Worm (Caenorhabditis elegans) whole organism, L3 larva: ENCODE data around the gene B0280.9.

Experiments used
- R02D3.7 ChIP-seq: fragments of 150-350 bp; optimal IDR thresholded peaks from 2 replicates; lab custom pipeline; 2014; ENCODE audit warnings: missing biosample characterization, missing genetic modification characterization
- ZK546.5 ChIP-seq: sonication (generic microtip); optimal IDR thresholded peaks from 2 replicates; lab custom pipeline; 2017; ENCODE audit warnings: missing biosample characterization, missing genetic modification characterization
- aly-2 ChIP-seq: fragments of 150-350 bp; optimal IDR thresholded peaks from 2 replicates; lab custom pipeline; 2014; ENCODE audit warnings: missing biosample characterization, missing genetic modification characterization
- ama-1 ChIP-seq: fragments of 150-350 bp; optimal IDR thresholded peaks from 2 replicates; lab custom pipeline; 2018
- ceh-16 ChIP-seq: sonication (generic microtip); optimal IDR thresholded peaks from 2 replicates; lab custom pipeline; 2017; ENCODE audit warnings: missing biosample characterization, missing genetic modification characterization
- ceh-28 ChIP-seq: fragments of 150-350 bp; optimal IDR thresholded peaks from 2 replicates; lab custom pipeline; 2014; ENCODE audit warnings: missing biosample characterization, missing genetic modification reagents, missing genetic modification characterization
- ceh-82 ChIP-seq: fragments of 150-350 bp; optimal IDR thresholded peaks from 2 replicates; lab custom pipeline; 2014; ENCODE audit warnings: missing biosample characterization, missing genetic modification characterization
- ceh-9 ChIP-seq: sonication (generic microtip); optimal IDR thresholded peaks from 2 replicates; lab custom pipeline; 2018; ENCODE audit warnings: missing biosample characterization, missing genetic modification characterization
- daf-12 ChIP-seq: fragments of 150-350 bp; optimal IDR thresholded peaks from 2 replicates; lab custom pipeline; 2014; ENCODE audit warnings: missing biosample characterization, missing genetic modification reagents, missing genetic modification characterization
- egl-27 ChIP-seq: sonication (generic microtip); optimal IDR thresholded peaks from 4 replicates; lab custom pipeline; 2017; ENCODE audit warnings: missing biosample characterization, missing genetic modification reagents, missing genetic modification characterization
- elt-1 ChIP-seq: fragments of 150-350 bp; optimal IDR thresholded peaks from 2 replicates; lab custom pipeline; 2014; ENCODE audit warnings: missing biosample characterization, missing genetic modification characterization
- elt-3 ChIP-seq, 3 experiments: fragments of 150-350 bp in 1 of 3; sonication (generic microtip) in 2 of 3; optimal IDR thresholded peaks; 2 replicates in 2 of 3; 4 replicates in 1 of 3; lab custom pipeline; 2014 to 2017; ENCODE audit warnings: missing biosample characterization in 3 of 3, missing genetic modification characterization in 3 of 3
- fkh-10 ChIP-seq: sonication (generic microtip); optimal IDR thresholded peaks from 2 replicates; lab custom pipeline; 2017; ENCODE audit warnings: missing biosample characterization, missing genetic modification reagents, missing genetic modification characterization
- jun-1 ChIP-seq: fragments of 150-350 bp; optimal IDR thresholded peaks from 2 replicates; lab custom pipeline; 2014; ENCODE audit warnings: missing biosample characterization, missing genetic modification reagents, missing genetic modification characterization
- lin-15B ChIP-seq: fragments of 150-350 bp; optimal IDR thresholded peaks from 2 replicates; lab custom pipeline; 2014; ENCODE audit warnings: missing biosample characterization, missing genetic modification characterization
- lin-39 ChIP-seq: fragments of 150-350 bp; optimal IDR thresholded peaks from 2 replicates; lab custom pipeline; 2018; ENCODE audit warnings: missing biosample characterization, missing genetic modification reagents, missing genetic modification characterization
- lsy-12 ChIP-seq: sonication (generic microtip); optimal IDR thresholded peaks from 2 replicates; lab custom pipeline; 2016; ENCODE audit warnings: mild to moderate bottlenecking, missing genetic modification characterization, missing compliant biosample characterization
- mdl-1 ChIP-seq: fragments of 150-350 bp; optimal IDR thresholded peaks from 2 replicates; lab custom pipeline; 2014; ENCODE audit warnings: missing biosample characterization, missing genetic modification characterization
- mml-1 ChIP-seq: fragments of 150-350 bp; sonication (generic microtip); optimal IDR thresholded peaks from 3 replicates; lab custom pipeline; 2014; ENCODE audit warnings: missing biosample characterization, missing genetic modification characterization
- nfya-1 ChIP-seq: sonication (generic microtip); optimal IDR thresholded peaks from 2 replicates; lab custom pipeline; 2017; ENCODE audit warnings: missing genetic modification characterization, mild to moderate bottlenecking, missing compliant biosample characterization, antibody characterized with exemption, moderate library complexity; ENCODE audit not compliant: insufficient read depth
- nhr-11 ChIP-seq: fragments of 150-350 bp; optimal IDR thresholded peaks from 2 replicates; lab custom pipeline; 2014; ENCODE audit warnings: missing biosample characterization, missing genetic modification characterization
- nhr-12 ChIP-seq: fragments of 150-350 bp; optimal IDR thresholded peaks from 2 replicates; lab custom pipeline; 2014; ENCODE audit warnings: missing biosample characterization, missing genetic modification characterization
- nhr-23 ChIP-seq: fragments of 150-350 bp; optimal IDR thresholded peaks from 2 replicates; lab custom pipeline; 2014; ENCODE audit warnings: missing biosample characterization, missing genetic modification reagents, missing genetic modification characterization
- nhr-237 ChIP-seq: fragments of 150-350 bp; optimal IDR thresholded peaks from 2 replicates; lab custom pipeline; 2014; ENCODE audit warnings: missing biosample characterization, missing genetic modification characterization
- nhr-25 ChIP-seq: sonication (generic microtip); optimal IDR thresholded peaks from 2 replicates; lab custom pipeline; 2017; ENCODE audit warnings: missing biosample characterization, missing genetic modification characterization
- nhr-28 ChIP-seq: fragments of 150-350 bp; optimal IDR thresholded peaks from 2 replicates; lab custom pipeline; 2014; ENCODE audit warnings: missing biosample characterization, missing genetic modification characterization
- nhr-43 ChIP-seq: sonication (generic microtip); optimal IDR thresholded peaks from 2 replicates; lab custom pipeline; 2016; ENCODE audit warnings: mild to moderate bottlenecking, missing genetic modification characterization, missing compliant biosample characterization; ENCODE audit not compliant: poor library complexity, severe bottlenecking
- nhr-67 ChIP-seq: fragments of 150-350 bp; optimal IDR thresholded peaks from 2 replicates; lab custom pipeline; 2014; ENCODE audit warnings: missing biosample characterization, missing genetic modification characterization
- nhr-77 ChIP-seq: fragments of 150-350 bp; optimal IDR thresholded peaks from 2 replicates; lab custom pipeline; 2014; ENCODE audit warnings: missing biosample characterization, missing genetic modification characterization
- pha-4 ChIP-seq: fragments of 150-350 bp; optimal IDR thresholded peaks from 2 replicates; lab custom pipeline; 2014; ENCODE audit warnings: missing biosample characterization, missing genetic modification reagents, missing genetic modification characterization
- pqm-1 ChIP-seq: fragments of 150-350 bp; optimal IDR thresholded peaks from 2 replicates; lab custom pipeline; 2017; ENCODE audit warnings: missing biosample characterization, missing genetic modification characterization, inconsistent platforms
- sea-2 ChIP-seq: fragments of 150-350 bp; sonication (generic microtip); optimal IDR thresholded peaks from 4 replicates; lab custom pipeline; 2014; ENCODE audit warnings: missing biosample characterization, missing genetic modification reagents, missing genetic modification characterization
- skn-1 ChIP-seq: fragments of 150-350 bp; optimal IDR thresholded peaks from 2 replicates; lab custom pipeline; 2014; ENCODE audit warnings: missing biosample characterization, missing genetic modification characterization
- snpc-4 ChIP-seq: fragments of 150-350 bp; optimal IDR thresholded peaks from 2 replicates; lab custom pipeline; 2014; ENCODE audit warnings: missing biosample characterization, missing genetic modification characterization
- tbx-2 ChIP-seq: sonication (generic microtip); optimal IDR thresholded peaks from 2 replicates; lab custom pipeline; 2016; ENCODE audit warnings: mild to moderate bottlenecking, missing genetic modification characterization, missing compliant biosample characterization
- unc-39 ChIP-seq: sonication (generic microtip); optimal IDR thresholded peaks from 4 replicates; lab custom pipeline; 2017; ENCODE audit warnings: missing biosample characterization, missing genetic modification characterization
- unc-62 ChIP-seq: fragments of 150-350 bp; sonication (generic microtip); optimal IDR thresholded peaks from 4 replicates; lab custom pipeline; 2014; ENCODE audit warnings: missing biosample characterization, missing genetic modification reagents, missing genetic modification characterization
- zag-1 ChIP-seq: fragments of 150-350 bp; optimal IDR thresholded peaks from 2 replicates; lab custom pipeline; 2014; ENCODE audit warnings: missing biosample characterization, missing genetic modification characterization
- ztf-11 ChIP-seq: fragments of 150-350 bp; optimal IDR thresholded peaks from 2 replicates; lab custom pipeline; 2014; ENCODE audit warnings: missing biosample characterization, missing genetic modification characterization
- ztf-4 ChIP-seq: fragments of 150-350 bp; optimal IDR thresholded peaks from 2 replicates; lab custom pipeline; 2014; ENCODE audit warnings: missing biosample characterization, missing genetic modification characterization

B0280.9 gene

DNA sequence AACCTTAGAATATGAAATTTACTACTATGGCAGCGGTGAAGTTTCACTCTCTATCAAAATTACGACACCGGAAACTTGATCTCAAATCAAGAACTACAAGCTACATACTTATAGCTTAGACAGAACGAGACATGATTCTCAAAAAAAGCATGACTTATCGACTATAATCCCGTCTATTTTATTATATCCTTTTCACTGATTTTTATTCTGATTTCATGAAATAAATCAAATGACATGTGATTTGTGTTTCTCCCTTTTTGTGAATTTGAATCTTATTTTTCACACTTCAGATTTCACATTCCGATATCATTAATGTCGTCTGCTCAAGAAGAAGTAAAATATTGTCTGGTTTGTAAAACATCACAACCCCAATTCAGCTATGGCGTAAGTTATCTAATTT is 22.7 kb downstream of the B0280.9 start, which contains the start of gene ZK418.11:
TSS of gene ZK418.11 (plus strand) at position 289 of the 400 bp plus-strand sequence.
- TF ChIP-seq nhr-11 (peak; percentile 43), ztf-11 (no peak)

ce11 chrIII:7096481-7096880 is 26.2 kb downstream of the B0280.9 start:
- TF ChIP-seq ceh-28 (no peak), daf-12 (tag; lab: Kevin White, UChicago) (no peak), ceh-16 (tag; lab: Kevin White, UChicago) (no peak), elt-3 (tag; optimal IDR thresholded peaks at IDR 0.05; lab: Kevin White, UChicago) (no peak), lsy-12 (no peak), ama-1 (lab: Kevin White, UChicago) (no peak), ceh-82 (tag; lab: Kevin White, UChicago) (no peak), jun-1 (tag; lab: Kevin White, UChicago) (no peak), skn-1 (tag; lab: Kevin White, UChicago) (no peak), lin-15B (no peak), R02D3.7 (tag; lab: Kevin White, UChicago) (no peak), nhr-43 (tag; lab: Kevin White, UChicago) (no peak), nfya-1 (tag; lab: Kevin White, UChicago) (no peak), fkh-10 (GFP tag; lab: Kevin White, UChicago) (no peak), lin-39 (no peak), egl-27 (no peak), nhr-77 (tag; lab: Kevin White, UChicago) (no peak), nhr-237 (tag; lab: Kevin White, UChicago) (no peak)
- TF ChIP-seq, all 47 proteins: peak for 0

- peak; percentile 13 for TF ChIP-seq nhr-11
- TF ChIP-seq nhr-28 (tag; lab: Kevin White, UChicago), result no peak
- no peak for TF ChIP-seq ZK546.5 (tag; lab: Kevin White, UChicago)
- no peak for TF ChIP-seq pqm-1
- no peak for TF ChIP-seq nhr-23 (tag; lab: Kevin White, UChicago)
- no peak for TF ChIP-seq egl-27
- TF ChIP-seq pha-4 (tag; lab: Kevin White, UChicago), result no peak
Observed at ce11 chrIII:7095156-7095555, 27.5 kb downstream of the B0280.9 start, which contains the start of gene nhr-9. Gene nhr-9, plus strand, starts transcription at chrIII:7095462.

DNA sequence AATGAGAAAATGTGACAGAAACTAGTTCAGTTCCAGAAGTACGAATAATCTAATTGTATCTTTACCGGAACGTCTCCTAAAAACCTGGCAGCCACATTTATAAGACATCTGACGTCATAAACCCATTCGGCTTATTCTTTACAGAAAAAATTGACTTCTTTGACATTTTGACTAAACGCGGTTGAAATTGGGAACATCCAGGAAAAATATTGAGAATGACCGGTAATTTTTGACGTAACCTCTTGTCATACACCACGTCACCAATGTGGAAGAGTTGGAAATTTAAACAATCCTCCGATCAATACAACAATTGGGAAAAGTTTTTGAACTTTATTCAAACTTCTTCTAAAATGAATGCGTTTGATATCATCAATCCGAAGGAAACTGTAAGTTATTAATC is 31.7 kb downstream of the B0280.9 start, which contains the start of gene ZK418.2:
TSS of gene ZK418.2 (plus strand) at position 301 of the 400 bp plus-strand sequence.
- TF ChIP-seq ztf-11, result no peak
- no peak for TF ChIP-seq ceh-9 (tag; lab: Kevin White, UChicago)
- TF ChIP-seq sea-2 (GFP tag; lab: Kevin White, UChicago), result no peak
- no peak for TF ChIP-seq unc-39 (tag; lab: Kevin White, UChicago)
- TF ChIP-seq fkh-10 (GFP tag; lab: Kevin White, UChicago), result no peak
- no peak for TF ChIP-seq nhr-12 (tag; lab: Kevin White, UChicago)

DNA sequence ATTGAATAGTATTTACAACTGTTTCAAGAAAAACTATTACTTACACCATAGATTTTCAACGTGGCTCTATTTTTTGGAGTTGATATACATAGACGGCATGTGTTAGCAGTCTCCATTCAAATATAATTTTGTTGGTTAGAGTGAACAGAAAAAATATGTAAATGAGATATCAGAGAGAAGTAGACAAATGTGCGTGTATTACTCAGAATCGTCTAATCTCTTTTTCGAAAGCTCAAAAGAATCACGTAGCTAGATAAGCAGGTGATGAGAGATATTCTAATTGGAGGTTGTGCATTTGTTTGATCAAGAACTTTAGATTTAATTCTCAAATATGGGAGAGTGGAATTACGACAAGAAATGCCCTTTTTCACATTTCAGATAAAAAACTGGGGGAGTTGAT is 32.1 kb downstream of the B0280.9 start, which contains the start of gene ZK418.10:
TSS of gene ZK418.10 (minus strand) at position 148 of the 400 bp plus-strand sequence.
- no peak for TF ChIP-seq tbx-2 (tag; lab: Kevin White, UChicago)
- TF ChIP-seq ceh-82 (tag; lab: Kevin White, UChicago), result no peak

- TF ChIP-seq ceh-28, result peak; percentile 73
- TF ChIP-seq ceh-16 (tag; lab: Kevin White, UChicago), result no peak
- TF ChIP-seq ceh-9 (tag; lab: Kevin White, UChicago), result no peak
- TF ChIP-seq pha-4 (tag; lab: Kevin White, UChicago), result peak; percentile 71
- no peak for TF ChIP-seq zag-1
- no peak for TF ChIP-seq elt-1 (tag; lab: Kevin White, UChicago)
- no peak for TF ChIP-seq nhr-11
- TF ChIP-seq nhr-25 (tag; lab: Kevin White, UChicago), result peak; percentile 41
- peak; percentile 82 for TF ChIP-seq lin-15B
- no peak for TF ChIP-seq tbx-2 (tag; lab: Kevin White, UChicago)
- TF ChIP-seq nhr-67, result no peak
- TF ChIP-seq unc-62 (GFP tag; lab: Kevin White, UChicago), result no peak
- TF ChIP-seq ztf-4 (tag; lab: Kevin White, UChicago), result no peak
- TF ChIP-seq nhr-28 (tag; lab: Kevin White, UChicago), result no peak
- TF ChIP-seq ztf-11, result no peak
- no peak for TF ChIP-seq lsy-12
- TF ChIP-seq skn-1 (tag; lab: Kevin White, UChicago), result no peak
- TF ChIP-seq nfya-1 (tag; lab: Kevin White, UChicago), result peak; percentile 68
- TF ChIP-seq ceh-82 (tag; lab: Kevin White, UChicago), result no peak
- no peak for TF ChIP-seq elt-3 (tag; optimal IDR thresholded peaks at IDR 0.05; lab: Kevin White, UChicago)
- no peak for TF ChIP-seq ZK546.5 (tag; lab: Kevin White, UChicago)
- TF ChIP-seq lin-39, result peak; percentile 72
- TF ChIP-seq mml-1, result no peak
- TF ChIP-seq snpc-4 (tag; lab: Kevin White, UChicago), result peak; percentile 58
- no peak for TF ChIP-seq nhr-237 (tag; lab: Kevin White, UChicago)
- TF ChIP-seq nhr-77 (tag; lab: Kevin White, UChicago), result no peak
- TF ChIP-seq mdl-1 (tag; lab: Kevin White, UChicago), result no peak
- no peak for TF ChIP-seq aly-2 (tag; lab: Kevin White, UChicago)
- no peak for TF ChIP-seq fkh-10 (GFP tag; lab: Kevin White, UChicago)
Observed at ce11 chrIII:7087691-7088323, 34.9 kb downstream of the B0280.9 start, which contains the start of gene fubl-2. Gene fubl-2, minus strand, starts transcription at chrIII:7087741.
